Worm (Caenorhabditis elegans): Measurements from ENCODE around the gene act-3.
"Not testable (repeated sequence)": the region's sequence is repeated elsewhere in the genome, so short reads cannot be mapped to it uniquely, and the experiment has no call there.

act-3 gene

DNA sequence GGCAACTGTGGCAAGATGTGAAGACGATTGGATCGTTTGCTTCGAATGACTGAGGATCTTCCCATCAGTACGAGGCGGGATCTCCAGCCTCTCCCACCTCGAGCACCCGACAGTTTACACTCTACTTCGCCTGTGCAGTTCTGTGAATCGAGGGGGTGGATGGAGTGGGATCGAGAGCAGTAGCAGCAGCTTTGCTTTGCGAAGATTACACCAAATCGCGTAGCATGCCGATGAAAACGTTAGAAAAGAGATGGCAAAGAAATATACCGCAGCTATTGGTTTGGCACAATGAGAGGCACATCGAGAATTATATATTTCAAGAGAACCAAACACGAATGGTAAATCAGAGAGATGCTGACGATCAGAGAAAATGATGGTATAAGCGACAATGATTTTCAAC lies at the start of gene act-3:
Gene act-3, minus strand, starts transcription at position 51 of the 400 bp plus-strand sequence.
- no peak for TF ChIP-seq ref-1 (GFP tag; conservative IDR thresholded peaks at IDR 0.05)
- peak; percentile 35 for TF ChIP-seq cog-1 (tag; optimal IDR thresholded peaks at IDR 0.05)

DNA sequence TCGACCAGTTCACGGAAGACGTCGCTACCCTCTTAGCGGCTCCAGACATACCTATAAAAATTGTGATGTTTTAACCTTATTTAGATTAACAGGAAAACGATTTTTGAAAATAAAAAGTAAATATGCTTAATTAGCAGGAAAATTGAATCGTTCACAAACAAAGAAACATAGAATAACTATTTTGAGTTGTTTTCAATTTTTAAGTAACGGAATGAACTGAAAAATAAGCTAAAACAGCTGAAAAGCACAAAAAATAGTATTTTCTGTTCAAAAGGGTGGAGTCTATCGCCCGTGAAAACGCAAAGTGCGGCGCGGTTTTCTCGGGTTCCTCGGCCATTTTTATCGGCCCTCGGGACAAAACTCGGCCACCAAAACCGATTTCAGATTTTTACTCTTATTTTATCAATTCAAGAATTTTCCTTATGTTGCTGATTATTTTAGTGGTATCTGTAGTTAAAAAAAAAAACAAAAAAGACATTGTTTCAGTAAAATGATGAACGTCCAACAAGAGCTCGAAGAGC lies 49.6 kb upstream of the act-3 start, which contains the start of the genes atp-5 and lmtr-3:
Gene atp-5, minus strand, starts transcription at position 51 of the 521 bp plus-strand sequence.
Gene lmtr-3, plus strand, starts transcription at position 370 of the 521 bp plus-strand sequence.
- TF ChIP-seq tab-1 (GFP tag; IDR thresholded peaks at IDR 0.05) (no peak), ztf-23 (GFP tag; IDR thresholded peaks at IDR 0.05) (peak; percentile 76), flt-1 (GFP tag; IDR thresholded peaks at IDR 0.05) (peak; percentile 60), cog-1 (tag; optimal IDR thresholded peaks at IDR 0.05) (peak; percentile 34), ref-1 (GFP tag; conservative IDR thresholded peaks at IDR 0.05) (no peak), ztf-29 (GFP tag; IDR thresholded peaks at IDR 0.05) (no peak), klf-2 (GFP tag; conservative IDR thresholded peaks at IDR 0.05) (no peak), med-1 (GFP tag; optimal IDR thresholded peaks at IDR 0.05; ENCODE audit: insufficient read depth) (no peak), T22C8.4 (GFP tag; IDR thresholded peaks at IDR 0.05) (peak; percentile 57; the same call in 1 of the 2 replicates)

DNA sequence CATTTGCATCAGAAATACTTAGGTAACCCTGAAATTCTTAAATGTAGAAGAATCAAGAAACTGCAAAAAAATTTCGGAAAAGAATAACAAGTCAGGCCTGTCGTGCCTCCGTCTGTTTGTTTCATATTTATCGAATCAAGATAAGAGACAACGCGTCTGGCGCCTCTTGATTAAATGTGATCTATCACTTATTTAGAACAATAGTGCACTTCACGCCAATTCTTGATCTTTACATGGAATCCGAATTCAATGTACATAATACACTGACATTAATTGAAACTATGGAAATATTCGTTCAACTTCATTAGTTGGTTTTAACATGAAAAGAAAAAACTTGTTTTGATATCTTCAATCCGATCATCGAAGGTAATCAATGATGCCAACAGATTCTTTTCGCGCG lies 48.2 kb upstream of the act-3 start, which contains the start of gene mboa-2:
Gene mboa-2, minus strand, starts transcription at position 28 of the 400 bp plus-strand sequence.
- no peak for TF ChIP-seq cog-1 (tag; optimal IDR thresholded peaks at IDR 0.05)
- no peak for TF ChIP-seq ref-1 (GFP tag; conservative IDR thresholded peaks at IDR 0.05)
- TF ChIP-seq tab-1 (GFP tag; IDR thresholded peaks at IDR 0.05) = no peak
- no peak for TF ChIP-seq T22C8.4 (GFP tag; IDR thresholded peaks at IDR 0.05)
- no peak for TF ChIP-seq klf-2 (GFP tag; conservative IDR thresholded peaks at IDR 0.05)
- no peak for TF ChIP-seq ztf-23 (GFP tag; IDR thresholded peaks at IDR 0.05)

DNA sequence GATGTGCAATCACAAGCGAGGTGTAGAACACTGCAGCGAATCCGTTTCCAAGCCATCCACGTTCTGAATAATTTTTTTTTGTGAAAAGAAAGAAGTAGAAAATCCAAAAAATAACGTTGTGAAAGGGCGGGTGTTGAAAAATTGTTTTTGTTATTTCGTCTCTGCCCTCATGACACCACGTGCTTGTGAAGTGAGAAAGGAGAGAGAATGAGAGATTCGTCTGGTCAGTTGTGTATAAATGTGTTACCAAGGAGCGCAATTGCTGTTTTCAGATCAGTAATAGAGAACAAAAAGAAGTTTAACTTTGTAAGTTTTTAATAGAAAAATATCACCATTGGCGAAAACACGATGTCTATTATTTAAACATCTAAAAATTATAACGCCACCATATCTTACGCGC lies 46.9 kb upstream of the act-3 start:
- TF ChIP-seq ztf-29 (GFP tag; IDR thresholded peaks at IDR 0.05) (no peak), flt-1 (GFP tag; IDR thresholded peaks at IDR 0.05) (no peak), ref-1 (GFP tag; conservative IDR thresholded peaks at IDR 0.05) (no peak)

DNA sequence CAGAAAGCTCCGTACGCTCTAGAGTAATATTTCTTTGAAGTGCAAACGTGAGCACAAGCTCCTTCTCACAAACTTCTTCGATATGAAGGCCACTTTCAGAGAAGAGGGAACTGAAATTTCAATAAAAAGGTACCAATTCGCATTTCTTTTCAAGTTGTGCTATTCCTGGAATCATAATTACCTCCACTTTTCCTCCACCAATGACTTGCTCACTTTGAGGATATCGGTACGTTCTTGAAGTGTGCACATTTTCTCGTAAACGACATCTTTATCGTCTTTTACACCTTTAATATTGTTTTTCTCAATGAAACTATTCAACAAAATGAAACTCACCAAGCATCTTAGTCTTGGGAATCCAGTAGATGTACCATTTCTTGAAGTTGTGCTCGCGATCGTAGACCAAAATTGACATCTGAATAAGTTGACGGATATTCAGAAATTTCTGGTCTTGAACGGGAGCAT lies 45.0 kb upstream of the act-3 start, which contains the start of gene scb-1:
Gene scb-1, minus strand, starts transcription at position 412 of the 462 bp plus-strand sequence.
- TF ChIP-seq T22C8.4 (GFP tag; IDR thresholded peaks at IDR 0.05) (no peak), klf-2 (GFP tag; conservative IDR thresholded peaks at IDR 0.05) (no peak), tab-1 (GFP tag; IDR thresholded peaks at IDR 0.05) (no peak), ztf-29 (GFP tag; IDR thresholded peaks at IDR 0.05) (no peak), med-1 (GFP tag; optimal IDR thresholded peaks at IDR 0.05; ENCODE audit: insufficient read depth) (no peak), ref-1 (GFP tag; conservative IDR thresholded peaks at IDR 0.05) (no peak), flt-1 (GFP tag; IDR thresholded peaks at IDR 0.05) (no peak), cog-1 (tag; optimal IDR thresholded peaks at IDR 0.05) (no peak), ztf-23 (GFP tag; IDR thresholded peaks at IDR 0.05) (no peak)

DNA sequence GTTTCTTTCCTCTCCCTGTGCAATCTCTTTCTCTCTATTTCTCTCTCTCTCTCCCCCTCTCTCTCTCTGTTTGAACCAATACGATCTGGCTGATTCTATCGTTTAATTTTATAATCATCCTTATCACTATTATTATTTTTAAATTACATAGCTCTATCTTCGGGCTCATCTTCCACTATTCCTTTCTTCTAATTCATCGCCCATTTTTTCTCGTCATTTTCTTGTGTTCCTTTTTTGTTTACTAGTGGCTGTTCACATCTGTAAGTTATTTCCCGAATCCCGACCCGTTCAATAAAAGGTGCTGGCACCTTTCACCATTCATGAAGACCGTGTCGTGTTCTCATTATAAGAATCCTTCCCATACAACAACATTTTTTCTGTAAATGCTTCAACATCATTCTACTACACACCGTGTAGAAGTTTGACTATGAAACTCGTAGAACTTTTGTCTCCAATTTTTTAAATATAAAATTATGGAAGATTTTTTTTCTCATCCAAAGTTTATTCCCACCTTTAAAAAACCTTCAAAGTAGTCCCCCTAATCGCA lies 44.0 kb upstream of the act-3 start:
- TF ChIP-seq ztf-29 (GFP tag; IDR thresholded peaks at IDR 0.05) = no peak
- no peak for TF ChIP-seq ztf-23 (GFP tag; IDR thresholded peaks at IDR 0.05)
- no peak for TF ChIP-seq klf-2 (GFP tag; conservative IDR thresholded peaks at IDR 0.05)
- no peak for TF ChIP-seq med-1 (GFP tag; optimal IDR thresholded peaks at IDR 0.05; ENCODE audit: insufficient read depth)
- no peak for TF ChIP-seq ref-1 (GFP tag; conservative IDR thresholded peaks at IDR 0.05)
- no peak for TF ChIP-seq cog-1 (tag; optimal IDR thresholded peaks at IDR 0.05)
- no peak for TF ChIP-seq T22C8.4 (GFP tag; IDR thresholded peaks at IDR 0.05)
- no peak for TF ChIP-seq flt-1 (GFP tag; IDR thresholded peaks at IDR 0.05)
- TF ChIP-seq tab-1 (GFP tag; IDR thresholded peaks at IDR 0.05) = no peak

DNA sequence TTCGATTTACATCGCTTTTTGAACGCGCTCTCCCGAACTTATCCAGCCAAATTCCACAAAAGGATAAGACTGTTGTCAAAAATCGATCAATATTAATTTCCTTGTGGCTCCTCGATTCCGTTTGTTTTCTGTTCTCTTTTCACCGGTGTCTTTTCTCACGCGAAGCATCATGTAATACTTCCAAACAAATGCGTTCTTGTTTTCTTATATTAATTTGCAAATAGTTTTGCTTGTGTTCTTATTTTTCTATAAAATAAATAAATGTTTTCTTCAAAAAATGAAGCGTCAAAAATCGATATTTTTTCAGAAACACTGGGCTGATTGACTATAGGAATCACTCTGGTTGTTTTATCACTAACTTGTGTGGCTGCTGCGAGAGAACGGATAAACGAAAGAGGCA lies 39.3 kb upstream of the act-3 start, which contains the start of gene math-33:
Gene math-33, plus strand, starts transcription at position 301 of the 400 bp plus-strand sequence.
- TF ChIP-seq ztf-23 (GFP tag; IDR thresholded peaks at IDR 0.05) = no peak
- no peak for TF ChIP-seq med-1 (GFP tag; optimal IDR thresholded peaks at IDR 0.05; ENCODE audit: insufficient read depth)
- no peak for TF ChIP-seq T22C8.4 (GFP tag; IDR thresholded peaks at IDR 0.05)

DNA sequence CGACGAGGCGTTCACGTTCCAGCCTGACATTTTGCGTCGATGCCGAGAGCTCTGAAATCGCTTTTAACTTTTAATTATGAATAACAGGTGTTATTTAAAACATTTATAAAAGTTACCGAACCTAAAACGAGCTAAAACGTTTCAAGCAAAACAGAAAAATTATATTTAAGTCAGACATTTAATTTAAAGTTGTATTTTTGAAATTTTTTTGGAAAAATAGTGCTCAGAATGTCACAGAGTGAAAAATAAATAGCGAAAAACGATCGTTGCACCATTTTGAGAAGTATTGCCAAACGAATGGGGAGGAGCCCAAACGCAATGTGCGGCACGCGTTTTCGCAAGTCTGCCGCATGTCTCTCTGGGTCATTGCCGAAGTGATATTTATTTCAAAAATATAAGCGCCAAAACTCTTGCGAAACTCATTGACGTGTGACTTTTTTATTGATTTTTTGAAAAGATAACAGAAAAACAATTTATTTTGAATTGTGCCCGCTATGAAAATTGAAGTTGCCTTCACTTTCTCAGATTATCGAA lies 38.8 kb upstream of the act-3 start, which contains the start of gene erfa-3:
Gene erfa-3, minus strand, starts transcription at position 51 of the 534 bp plus-strand sequence.
- peak; percentile 40; the same call in 1 of the 2 replicates for TF ChIP-seq klf-2 (GFP tag; conservative IDR thresholded peaks at IDR 0.05)
- no peak; the same call in 1 of the 2 replicates for TF ChIP-seq tab-1 (GFP tag; IDR thresholded peaks at IDR 0.05)
- TF ChIP-seq ztf-23 (GFP tag; IDR thresholded peaks at IDR 0.05) = peak; percentile 88
- peak; percentile 91 for TF ChIP-seq med-1 (GFP tag; optimal IDR thresholded peaks at IDR 0.05; ENCODE audit: insufficient read depth)
- TF ChIP-seq ztf-29 (GFP tag; IDR thresholded peaks at IDR 0.05) = peak; percentile 72; the same call in 1 of the 2 replicates
- peak; percentile 58 for TF ChIP-seq cog-1 (tag; optimal IDR thresholded peaks at IDR 0.05)
- TF ChIP-seq flt-1 (GFP tag; IDR thresholded peaks at IDR 0.05) = no peak; the same call in none of the 2 replicates
- 0 out of 2 replicates have a peak, but pooled peaks have one; percentile 14 for TF ChIP-seq ref-1 (GFP tag; conservative IDR thresholded peaks at IDR 0.05)
- TF ChIP-seq T22C8.4 (GFP tag; IDR thresholded peaks at IDR 0.05) = peak; percentile 66

DNA sequence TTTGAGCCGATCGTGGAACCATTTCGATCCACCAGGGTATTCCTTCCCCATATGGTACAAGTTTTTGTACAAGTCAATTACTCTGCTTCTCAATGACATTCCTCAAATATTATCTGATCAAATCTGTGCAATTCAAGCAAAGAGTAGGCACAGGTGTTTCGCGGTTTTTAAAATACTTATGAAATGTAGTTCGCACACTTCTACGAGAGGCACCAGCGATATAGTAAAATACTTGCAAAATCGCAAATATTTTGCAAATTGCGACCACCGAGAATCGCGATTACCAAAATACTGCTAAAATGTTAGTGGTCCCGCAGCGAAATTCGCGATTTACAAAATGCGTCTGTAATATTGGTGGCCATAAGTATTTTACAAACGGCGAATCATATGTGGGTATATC lies 35.3 kb upstream of the act-3 start, which contains the start of gene Y42A5A.5:
Gene Y42A5A.5, minus strand, starts transcription at position 101 of the 400 bp plus-strand sequence.
- TF ChIP-seq cog-1 (tag; optimal IDR thresholded peaks at IDR 0.05); klf-2 (GFP tag; conservative IDR thresholded peaks at IDR 0.05); med-1 (GFP tag; optimal IDR thresholded peaks at IDR 0.05; ENCODE audit: insufficient read depth): not testable (repeated sequence)

DNA sequence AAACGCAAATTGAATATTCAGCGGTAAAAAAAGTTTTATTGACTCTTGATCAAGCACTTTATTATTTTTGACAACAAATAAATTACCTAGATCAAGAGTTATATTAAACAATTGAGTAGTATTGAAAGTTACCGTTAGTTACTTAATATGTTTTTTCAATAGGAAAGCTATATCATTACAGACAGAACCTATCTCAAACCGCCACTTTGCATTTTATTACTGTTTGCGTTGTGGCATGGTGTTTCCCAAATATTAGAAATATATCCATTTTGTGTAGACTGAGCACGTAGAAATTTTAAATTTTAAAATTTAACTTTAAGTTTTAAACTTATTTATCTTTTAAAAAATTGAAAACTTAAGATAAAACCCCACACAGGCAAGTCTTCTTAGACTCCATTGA lies 30.1 kb upstream of the act-3 start:
- TF ChIP-seq ztf-23 (GFP tag; IDR thresholded peaks at IDR 0.05) (no peak), tab-1 (GFP tag; IDR thresholded peaks at IDR 0.05) (no peak), cog-1 (tag; optimal IDR thresholded peaks at IDR 0.05) (no peak), T22C8.4 (GFP tag; IDR thresholded peaks at IDR 0.05) (no peak), klf-2 (GFP tag; conservative IDR thresholded peaks at IDR 0.05) (no peak), ztf-29 (GFP tag; IDR thresholded peaks at IDR 0.05) (no peak), med-1 (GFP tag; optimal IDR thresholded peaks at IDR 0.05; ENCODE audit: insufficient read depth) (no peak), flt-1 (GFP tag; IDR thresholded peaks at IDR 0.05) (no peak), ref-1 (GFP tag; conservative IDR thresholded peaks at IDR 0.05) (no peak)
